Worm (Caenorhabditis elegans) whole organism, L1 larva: ENCODE data around the gene apy-1.

Source experiments
- C16A3.4 ChIP-seq: fragments of 150-350 bp; optimal IDR thresholded peaks from 2 replicates; lab custom pipeline; 2014; ENCODE audit warnings: missing biosample characterization, missing genetic modification characterization
- aha-1 ChIP-seq: fragments of 150-350 bp; optimal IDR thresholded peaks from 2 replicates; lab custom pipeline; 2014; ENCODE audit warnings: missing biosample characterization, missing genetic modification characterization
- ceh-82 ChIP-seq, 3 experiments: fragments of 150-350 bp in 1 of 3; sonication (generic microtip) in 2 of 3; optimal IDR thresholded peaks; 2 replicates each; lab custom pipeline; 2014 to 2017; ENCODE audit warnings: missing biosample characterization in 3 of 3, missing genetic modification characterization in 3 of 3
- egl-13 ChIP-seq: sonication (generic microtip); optimal IDR thresholded peaks from 2 replicates; lab custom pipeline; 2016; ENCODE audit warnings: missing genotype, missing genetic modification reagents, missing genetic modification characterization, missing compliant biosample characterization
- ets-5 ChIP-seq: fragments of 200-800 bp; sonication (Bioruptor generic); IDR thresholded peaks from 2 replicates; pipeline ENCODE4 v1.3.6; 2022; ENCODE audit warnings: missing genetic modification characterization, missing compliant biosample characterization
- hlh-17 ChIP-seq: fragments of 200-800 bp; sonication (Bioruptor generic); optimal IDR thresholded peaks from 2 replicates; lab custom pipeline; 2018; ENCODE audit warnings: missing genetic modification characterization, mild to moderate bottlenecking, missing compliant biosample characterization, moderate library complexity, borderline replicate concordance
- lir-3 ChIP-seq: sonication (generic microtip); optimal IDR thresholded peaks from 2 replicates; lab custom pipeline; 2016; ENCODE audit warnings: mild to moderate bottlenecking, missing genetic modification characterization, moderate library complexity, missing compliant biosample characterization; ENCODE audit not compliant: poor library complexity
- lsy-2 ChIP-seq, 2 experiments: fragments of 150-350 bp; optimal IDR thresholded peaks; 2 replicates each; lab custom pipeline; 2014; ENCODE audit warnings: missing biosample characterization in 2 of 2, missing genetic modification characterization in 2 of 2

DNA sequence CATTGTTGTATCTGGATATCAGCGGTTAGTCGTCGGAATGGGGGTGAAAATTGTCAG is 3.9 kb upstream of the apy-1 start, which contains the start of the genes unc-98 and F08C6.18:
- TF ChIP-seq egl-13 (tag; lab: Kevin White, UChicago) (no peak), lsy-2 (tag; optimal IDR thresholded peaks at IDR 0.05; lab: Kevin White, UChicago) (no peak), C16A3.4 (tag; lab: Kevin White, UChicago) (no peak), lir-3 (tag; lab: Kevin White, UChicago) (no peak), ets-5 (no peak), aha-1 (no peak), ceh-82 (tag; optimal IDR thresholded peaks at IDR 0.05; lab: Kevin White, UChicago) (no peak), hlh-17 (no peak)
